Fruit fly (Drosophila melanogaster) whole organism, embryonic: Measurements from ENCODE around the gene Hip14.

Experiments
- Atf6 ChIP-seq: fragments of 200-800 bp; sonication (Bioruptor generic); IDR thresholded peaks from 2 replicates; pipeline ENCODE4 v1.3.6; 2022; ENCODE audit warnings: missing biosample characterization, missing genetic modification characterization
- CG10462 ChIP-seq: fragments of 200-800 bp; sonication (Bioruptor generic); optimal IDR thresholded peaks from 2 replicates; lab custom pipeline; 2016; ENCODE audit warnings: missing biosample characterization, missing genetic modification characterization
- CG11560 ChIP-seq: fragments of 200-800 bp; sonication (Bioruptor generic); IDR thresholded peaks from 3 replicates; pipeline ENCODE4 v1.3.6; 2022; ENCODE audit warnings: missing biosample characterization, missing genetic modification characterization
- CG13123 ChIP-seq: fragments of 200-800 bp; sonication (Bioruptor generic); optimal IDR thresholded peaks from 2 replicates; lab custom pipeline; 2016; ENCODE audit warnings: missing biosample characterization, missing genetic modification characterization
- CG13287 ChIP-seq: fragments of 200-800 bp; sonication (Bioruptor generic); IDR thresholded peaks from 2 replicates; pipeline ENCODE4 v1.3.6; 2022; ENCODE audit warnings: missing biosample characterization, missing genetic modification characterization; ENCODE audit not compliant: partially characterized antibody
- CG13296 ChIP-seq: fragments of 200-800 bp; sonication (Bioruptor generic); optimal IDR thresholded peaks from 3 replicates; lab custom pipeline; 2018; ENCODE audit warnings: missing biosample characterization, mild to moderate bottlenecking, missing genetic modification characterization
- CG13424 ChIP-seq: fragments of 200-800 bp; sonication (Bioruptor generic); optimal IDR thresholded peaks from 2 replicates; lab custom pipeline; 2019; ENCODE audit warnings: missing biosample characterization, mild to moderate bottlenecking, missing genetic modification characterization, moderate library complexity
- CG14965 ChIP-seq: fragments of 200-800 bp; sonication (Bioruptor generic); optimal IDR thresholded peaks from 2 replicates; lab custom pipeline; 2016; ENCODE audit warnings: missing biosample characterization, missing genetic modification characterization, borderline replicate concordance
- CG16779 ChIP-seq: fragments of 200-800 bp; sonication (Bioruptor generic); IDR thresholded peaks from 2 replicates; pipeline ENCODE4 v1.3.6; 2022; ENCODE audit warnings: missing biosample characterization, missing genetic modification characterization
- CG18011 ChIP-seq: fragments of 200-800 bp; sonication (Bioruptor generic); optimal IDR thresholded peaks from 2 replicates; lab custom pipeline; 2017; ENCODE audit warnings: missing biosample characterization, missing genetic modification characterization, mild to moderate bottlenecking, moderate library complexity, missing genotype
- CG18476 ChIP-seq: fragments of 200-800 bp; sonication (Bioruptor generic); optimal IDR thresholded peaks from 2 replicates; lab custom pipeline; 2016; ENCODE audit warnings: missing biosample characterization, mild to moderate bottlenecking, missing genetic modification characterization
- CG2202 ChIP-seq: fragments of 200-800 bp; sonication (Bioruptor generic); optimal IDR thresholded peaks from 2 replicates; lab custom pipeline; 2018; ENCODE audit warnings: missing biosample characterization, mild to moderate bottlenecking, missing genetic modification characterization
- CG30020 ChIP-seq: fragments of 200-800 bp; optimal IDR thresholded peaks from 2 replicates; lab custom pipeline; 2019; ENCODE audit warnings: missing biosample characterization, mild to moderate bottlenecking, missing genetic modification characterization, moderate library complexity
- CG31388 ChIP-seq: fragments of 200-800 bp; sonication (Bioruptor generic); optimal IDR thresholded peaks from 2 replicates; lab custom pipeline; 2016; ENCODE audit warnings: missing biosample characterization, missing genetic modification characterization
- CG34224 ChIP-seq: fragments of 200-800 bp; sonication (Bioruptor generic); IDR thresholded peaks from 3 replicates; pipeline ENCODE4 v1.3.6; 2022; ENCODE audit warnings: missing biosample characterization, missing genetic modification characterization; ENCODE audit not compliant: partially characterized antibody
- CG3838 ChIP-seq: fragments of 200-800 bp; sonication (Bioruptor generic); optimal IDR thresholded peaks from 3 replicates; lab custom pipeline; 2016; ENCODE audit warnings: missing biosample characterization, missing genetic modification characterization
- CG4328 ChIP-seq: fragments of 200-800 bp; sonication (Bioruptor generic); optimal IDR thresholded peaks from 3 replicates; lab custom pipeline; 2017; ENCODE audit warnings: missing biosample characterization, missing genetic modification reagents, missing genetic modification characterization
- CG4360 ChIP-seq: fragments of 200-800 bp; sonication (Bioruptor generic); IDR thresholded peaks from 2 replicates; pipeline ENCODE4 v1.3.6; 2022; ENCODE audit warnings: missing biosample characterization, missing genetic modification characterization
- CG4424 ChIP-seq: fragments of 200-800 bp; sonication (Bioruptor generic); optimal IDR thresholded peaks from 3 replicates; lab custom pipeline; 2016; ENCODE audit warnings: missing biosample characterization, missing genetic modification characterization
- CG6272 ChIP-seq: fragments of 200-800 bp; sonication (Bioruptor generic); IDR thresholded peaks from 2 replicates; pipeline ENCODE4 v1.3.6; 2022; ENCODE audit warnings: missing biosample characterization, missing genetic modification characterization
- CG6689 ChIP-seq: fragments of 200-800 bp; sonication (Bioruptor generic); IDR thresholded peaks from 2 replicates; pipeline ENCODE4 v1.3.6; 2022; ENCODE audit warnings: missing biosample characterization, missing genetic modification characterization
- CG9797 ChIP-seq: fragments of 200-800 bp; sonication (Bioruptor generic); optimal IDR thresholded peaks from 3 replicates; lab custom pipeline; 2018; ENCODE audit warnings: missing biosample characterization, mild to moderate bottlenecking, missing genetic modification characterization
- Dek ChIP-seq: fragments of 200-800 bp; sonication (Bioruptor generic); optimal IDR thresholded peaks from 3 replicates; lab custom pipeline; 2019; ENCODE audit warnings: missing biosample characterization, mild to moderate bottlenecking, missing genetic modification characterization, moderate library complexity
- Dll ChIP-seq: fragments of 200-800 bp; sonication (Bioruptor generic); IDR thresholded peaks from 4 replicates; pipeline ENCODE4 v1.3.6; 2022; ENCODE audit warnings: missing biosample characterization, missing genetic modification characterization; ENCODE audit not compliant: partially characterized antibody
- Hr51 ChIP-seq, 2 experiments: fragments of 200-800 bp; sonication (Bioruptor generic); optimal IDR thresholded peaks; 2 replicates in 1 of 2; 3 replicates in 1 of 2; lab custom pipeline; 2016 to 2018; ENCODE audit warnings: missing biosample characterization in 2 of 2, missing genetic modification characterization in 2 of 2, mild to moderate bottlenecking in 1 of 2, moderate library complexity in 1 of 2
- Nf-YA ChIP-seq: fragments of 200-800 bp; sonication (Bioruptor generic); IDR thresholded peaks from 2 replicates; pipeline ENCODE4 v1.3.6; 2022; ENCODE audit warnings: missing biosample characterization, missing genetic modification characterization
- Optix ChIP-seq: fragments of 200-800 bp; sonication (Bioruptor generic); IDR thresholded peaks from 3 replicates; pipeline ENCODE4 v1.3.6; 2022; ENCODE audit warnings: missing biosample characterization, missing genetic modification characterization
- PHDP ChIP-seq: fragments of 200-800 bp; sonication (Bioruptor generic); optimal IDR thresholded peaks from 3 replicates; lab custom pipeline; 2018; ENCODE audit warnings: missing biosample characterization, mild to moderate bottlenecking, missing genetic modification characterization, moderate library complexity
- Poxn ChIP-seq: fragments of 200-800 bp; sonication (Bioruptor generic); IDR thresholded peaks from 2 replicates; pipeline ENCODE4 v1.3.6; 2022; ENCODE audit warnings: missing biosample characterization, missing genetic modification characterization
- ac ChIP-seq: fragments of 200-800 bp; sonication (Bioruptor generic); optimal IDR thresholded peaks from 3 replicates; lab custom pipeline; 2017; ENCODE audit warnings: missing biosample characterization, mild to moderate bottlenecking, missing genetic modification characterization
- cas ChIP-seq: fragments of 200-800 bp; sonication (Bioruptor generic); IDR thresholded peaks from 2 replicates; pipeline ENCODE4 v1.3.6; 2022; ENCODE audit warnings: missing biosample characterization, missing genetic modification characterization
- caup ChIP-seq: fragments of 200-800 bp; sonication (Bioruptor generic); optimal IDR thresholded peaks from 3 replicates; lab custom pipeline; 2017; ENCODE audit warnings: missing biosample characterization, mild to moderate bottlenecking, missing genetic modification characterization, moderate library complexity; ENCODE audit not compliant: severe bottlenecking
- ci ChIP-seq: fragments of 200-800 bp; sonication (Bioruptor generic); IDR thresholded peaks from 3 replicates; pipeline ENCODE4 v1.3.6; 2022; ENCODE audit warnings: missing biosample characterization, missing genetic modification characterization
- corto ChIP-seq: fragments of 200-800 bp; sonication (Bioruptor generic); optimal IDR thresholded peaks from 2 replicates; lab custom pipeline; 2016; ENCODE audit warnings: missing biosample characterization, mild to moderate bottlenecking, missing genetic modification characterization, moderate library complexity
- crp ChIP-seq, 2 experiments: fragments of 200-800 bp; sonication (Bioruptor generic); optimal IDR thresholded peaks; 2 replicates in 1 of 2; 3 replicates in 1 of 2; lab custom pipeline; 2017; ENCODE audit warnings: missing biosample characterization in 2 of 2, missing genetic modification characterization in 2 of 2, mild to moderate bottlenecking in 1 of 2, moderate library complexity in 1 of 2
- ewg ChIP-seq: fragments of 200-800 bp; sonication (Bioruptor generic); optimal IDR thresholded peaks from 3 replicates; lab custom pipeline; 2017; ENCODE audit warnings: mild to moderate bottlenecking, missing biosample characterization, missing genetic modification reagents, missing genetic modification characterization
- eyg ChIP-seq: fragments of 200-800 bp; sonication (Bioruptor generic); optimal IDR thresholded peaks from 3 replicates; lab custom pipeline; 2016; ENCODE audit warnings: missing biosample characterization, missing genetic modification characterization
- fd3F ChIP-seq: fragments of 200-800 bp; sonication (Bioruptor generic); optimal IDR thresholded peaks from 2 replicates; lab custom pipeline; 2018; ENCODE audit warnings: missing biosample characterization, mild to moderate bottlenecking, missing genetic modification characterization, moderate library complexity
- fd96Cb ChIP-seq: fragments of 200-800 bp; sonication (Bioruptor generic); optimal IDR thresholded peaks from 2 replicates; lab custom pipeline; 2018; ENCODE audit warnings: missing biosample characterization, mild to moderate bottlenecking, missing genetic modification characterization, moderate library complexity
- inv ChIP-seq: fragments of 200-800 bp; sonication (Bioruptor generic); IDR thresholded peaks from 2 replicates; pipeline ENCODE4 v1.3.6; 2022; ENCODE audit warnings: missing biosample characterization, missing genetic modification characterization; ENCODE audit not compliant: partially characterized antibody
- jing ChIP-seq: fragments of 200-800 bp; sonication (Bioruptor generic); optimal IDR thresholded peaks from 2 replicates; lab custom pipeline; 2018; ENCODE audit warnings: missing biosample characterization, mild to moderate bottlenecking, missing genetic modification characterization
- kah ChIP-seq: fragments of 200-800 bp; sonication (Bioruptor generic); optimal IDR thresholded peaks from 2 replicates; lab custom pipeline; 2018; ENCODE audit warnings: missing biosample characterization, mild to moderate bottlenecking, missing genetic modification characterization
- nmo ChIP-seq: fragments of 200-800 bp; sonication (Bioruptor generic); optimal IDR thresholded peaks from 2 replicates; lab custom pipeline; 2018; ENCODE audit warnings: missing biosample characterization, mild to moderate bottlenecking, missing genetic modification characterization, moderate library complexity
- prd ChIP-seq, 3 experiments: fragments of >200 bp in 2 of 3; fragments of 200-800 bp in 1 of 3; sonication (Bioruptor generic) in 1 of 3; optimal IDR thresholded peaks in 2 of 3; IDR thresholded peaks in 1 of 3; 2 replicates in 2 of 3; 3 replicates in 1 of 3; pipeline versions ENCODE4 v1.3.6 to Lab custom; 2017 to 2022; ENCODE audit warnings: missing biosample characterization in 1 of 3, missing genetic modification characterization in 1 of 3
- slbo ChIP-seq: fragments of 200-800 bp; sonication (Bioruptor generic); IDR thresholded peaks from 2 replicates; pipeline ENCODE4 v1.3.6; 2022; ENCODE audit warnings: missing biosample characterization, missing genetic modification characterization
- sr ChIP-seq: fragments of 200-800 bp; sonication (Bioruptor generic); IDR thresholded peaks from 3 replicates; pipeline ENCODE4 v1.3.6; 2022; ENCODE audit warnings: missing biosample characterization, missing genetic modification characterization
- ttk ChIP-seq: fragments of 200-800 bp; sonication (Bioruptor generic); IDR thresholded peaks from 2 replicates; pipeline ENCODE4 v2.1.2; 2022; ENCODE audit warnings: missing biosample characterization, missing genetic modification characterization
- unpg ChIP-seq: fragments of 200-800 bp; sonication (Bioruptor generic); optimal IDR thresholded peaks from 3 replicates; lab custom pipeline; 2018; ENCODE audit warnings: missing biosample characterization, mild to moderate bottlenecking, missing genetic modification characterization, moderate library complexity

Gene Hip14

dm6 chr3L:16037048-16037477 lies 49.0 kb downstream of the Hip14 start (continued):
- TF ChIP-seq CG13424 (tag; lab: Kevin White, UChicago) (peak; percentile 74), slbo (GFP tag; lab: Robert Waterston, UW) (peak; percentile 91), corto (GFP tag; lab: Kevin White, UChicago) (no peak), Optix (peak; percentile 61; the same call in 1 of the 3 replicates), ci (peak; percentile 90), Atf6 (GFP tag; lab: Robert Waterston, UW) (peak; percentile 87), ewg (GFP tag; lab: Kevin White, UChicago) (peak; percentile 61), crp (GFP tag; optimal IDR thresholded peaks at IDR 0.05; lab: Kevin White, UChicago) (no peak), PHDP (peak; percentile 80), sr (GFP tag; lab: Robert Waterston, UW) (no peak), jing (peak; percentile 27), ac (GFP tag; lab: Kevin White, UChicago) (peak; percentile 71), Nf-YA (GFP tag; lab: Robert Waterston, UW) (0 out of 2 replicates have a peak, but pooled peaks have one; percentile 15), CG16779 (0 out of 2 replicates have a peak, but pooled peaks have one; percentile 80), Dll (GFP tag; lab: Robert Waterston, UW) (peak; percentile 57; the same call in 3 of the 4 replicates), CG30020 (peak; percentile 15), CG9797 (GFP tag; lab: Kevin White, UChicago) (peak; percentile 47), Poxn (GFP tag; lab: Robert Waterston, UW) (no peak), CG6272 (GFP tag; lab: Robert Waterston, UW) (0 out of 2 replicates have a peak, but pooled peaks have one; percentile 7), CG3838 (GFP tag; lab: Kevin White, UChicago) (peak; percentile 22), prd (optimal IDR thresholded peaks at IDR 0.05; lab: Kevin White, UChicago) (no peak), prd (GFP tag; IDR thresholded peaks at IDR 0.05; lab: Robert Waterston, UW) (peak; percentile 75), cas (GFP tag; lab: Robert Waterston, UW) (peak; percentile 72; the same call in 1 of the 2 replicates), CG18011 (GFP tag; lab: Kevin White, UChicago) (peak; percentile 69), CG14965 (GFP tag; lab: Kevin White, UChicago) (no peak), CG34224 (no peak), CG4360 (GFP tag; lab: Robert Waterston, UW) (no peak), CG13296 (GFP tag; lab: Kevin White, UChicago) (peak; percentile 67), CG2202 (tag; lab: Kevin White, UChicago) (peak; percentile 42), CG11560 (tag; lab: Robert Waterston, UW) (peak; percentile 95), CG31388 (no peak), Dek (tag; lab: Kevin White, UChicago) (peak; percentile 85), fd3F (GFP tag; lab: Kevin White, UChicago) (peak; percentile 47), unpg (peak; percentile 77), Hr51 (GFP tag; optimal IDR thresholded peaks at IDR 0.05; lab: Kevin White, UChicago) (peak; percentile 71 to 81), ttk (peak; percentile 74), CG4328 (GFP tag; lab: Kevin White, UChicago) (no peak), caup (GFP tag; lab: Kevin White, UChicago) (peak; percentile 83), CG18476 (GFP tag; lab: Kevin White, UChicago) (peak; percentile 62), CG10462 (peak; percentile 44), CG4424 (GFP tag; lab: Kevin White, UChicago) (peak; percentile 74), nmo (GFP tag; lab: Kevin White, UChicago) (peak; percentile 77), fd96Cb (tag; lab: Kevin White, UChicago) (peak; percentile 54), kah (GFP tag; lab: Kevin White, UChicago) (peak; percentile 12), CG13123 (GFP tag; lab: Kevin White, UChicago) (peak; percentile 54), inv (GFP tag; lab: Robert Waterston, UW) (no peak; the same call in 1 of the 2 replicates), CG13287 (GFP tag; lab: Robert Waterston, UW) (peak; percentile 80), eyg (GFP tag; lab: Kevin White, UChicago) (peak; percentile 60), CG6689 (GFP tag; lab: Robert Waterston, UW) (peak; percentile 74)
